Worm (Caenorhabditis elegans): ENCODE results near the gene srh-284.

- no peak for TF ChIP-seq snpc-4 (tag; optimal IDR thresholded peaks at IDR 0.05)
- no peak for TF ChIP-seq lin-39 (tag; optimal IDR thresholded peaks at IDR 0.05)
- TF ChIP-seq ceh-82 (tag; optimal IDR thresholded peaks at IDR 0.05): no peak
- TF ChIP-seq nfya-1 (tag; optimal IDR thresholded peaks at IDR 0.05; ENCODE audit: insufficient read depth): no peak
- TF ChIP-seq fkh-10 (GFP tag; optimal IDR thresholded peaks at IDR 0.05): no peak
These were observed 28.3 kb downstream of the srh-284 start, which contains the start of gene srh-288 for ce11 chrV:17795655-17796054.
